Worm (Caenorhabditis elegans) whole organism, L4 larva: Measurements from ENCODE around the gene hpo-10.

Source experiments
- F26F4.8 ChIP-seq: fragments of 200-800 bp; sonication (Bioruptor generic); conservative IDR thresholded peaks from 2 replicates; pipeline ENCODE4 v1.3.6; 2022; ENCODE audit warnings: missing genetic modification characterization, missing compliant biosample characterization
- F49E8.2 ChIP-seq: sonication (generic microtip); optimal IDR thresholded peaks from 2 replicates; lab custom pipeline; 2016; ENCODE audit warnings: missing compliant biosample characterization, mild to moderate bottlenecking, missing genetic modification characterization, borderline replicate concordance
- Y5F2A.4 ChIP-seq: fragments of 200-800 bp; sonication (Bioruptor generic); optimal IDR thresholded peaks from 2 replicates; lab custom pipeline; 2018; ENCODE audit warnings: mild to moderate bottlenecking, missing genetic modification characterization, missing compliant biosample characterization
- ZK337.2 ChIP-seq: fragments of 200-800 bp; sonication (Bioruptor generic); IDR thresholded peaks from 2 replicates; pipeline ENCODE4 v1.3.6; 2022; ENCODE audit warnings: missing genetic modification reagents, missing genetic modification characterization, missing compliant biosample characterization
- aha-1 ChIP-seq: fragments of 150-350 bp; peaks from one replicate; lab custom pipeline; 2014; ENCODE audit warnings: missing biosample characterization, missing genetic modification characterization
- attf-4 ChIP-seq: sonication (generic microtip); optimal IDR thresholded peaks from 3 replicates; lab custom pipeline; 2017; ENCODE audit warnings: missing biosample characterization, missing genetic modification characterization
- ceh-20 ChIP-seq: fragments of 200-800 bp; sonication (Bioruptor generic); IDR thresholded peaks from 2 replicates; pipeline ENCODE4 v1.3.6; 2022; ENCODE audit warnings: missing genetic modification reagents, missing genetic modification characterization, missing compliant biosample characterization
- ceh-28 ChIP-seq: fragments of 150-350 bp; optimal IDR thresholded peaks from 2 replicates; lab custom pipeline; 2014; ENCODE audit warnings: missing biosample characterization, missing genetic modification reagents, missing genetic modification characterization
- ceh-32 ChIP-seq: sonication (generic microtip); optimal IDR thresholded peaks from 2 replicates; lab custom pipeline; 2016; ENCODE audit warnings: mild to moderate bottlenecking, missing genetic modification characterization, missing compliant biosample characterization; ENCODE audit not compliant: poor library complexity
- ceh-44 ChIP-seq: fragments of 200-800 bp; sonication (Bioruptor generic); IDR thresholded peaks from 2 replicates; pipeline ENCODE4 v1.3.6; 2022; ENCODE audit warnings: missing genetic modification reagents, missing genetic modification characterization, missing compliant biosample characterization
- ceh-62 ChIP-seq: sonication (generic microtip); optimal IDR thresholded peaks from 2 replicates; lab custom pipeline; 2017; ENCODE audit warnings: missing biosample characterization, missing genetic modification characterization
- cey-2 ChIP-seq: sonication (generic microtip); optimal IDR thresholded peaks from 3 replicates; lab custom pipeline; 2017; ENCODE audit warnings: missing genetic modification characterization, mild to moderate bottlenecking, missing compliant biosample characterization, antibody characterized with exemption, borderline replicate concordance; ENCODE audit not compliant: insufficient read depth
- dmd-8 ChIP-seq: fragments of 200-800 bp; sonication (Bioruptor generic); IDR thresholded peaks from 2 replicates; pipeline ENCODE4 v1.3.6; 2022; ENCODE audit warnings: missing genetic modification characterization, missing compliant biosample characterization
- duxl-1 ChIP-seq: sonication (generic microtip); optimal IDR thresholded peaks from 2 replicates; lab custom pipeline; 2016; ENCODE audit warnings: mild to moderate bottlenecking, missing genetic modification characterization, moderate library complexity, missing compliant biosample characterization; ENCODE audit not compliant: poor library complexity
- egl-43 ChIP-seq: fragments of 200-800 bp; sonication (Bioruptor generic); IDR thresholded peaks from 2 replicates; pipeline ENCODE4 v1.3.6; 2022; ENCODE audit warnings: missing genetic modification reagents, missing genetic modification characterization, missing compliant biosample characterization
- hif-1 ChIP-seq, 2 experiments: sonication (generic microtip); optimal IDR thresholded peaks; 2 replicates each; lab custom pipeline; 2016 to 2017; ENCODE audit warnings: missing compliant biosample characterization in 2 of 2, missing genetic modification characterization in 2 of 2, missing genetic modification reagents in 2 of 2, missing genotype in 2 of 2, mild to moderate bottlenecking in 1 of 2
- lim-7 ChIP-seq: fragments of 200-800 bp; sonication (Bioruptor generic); IDR thresholded peaks from 2 replicates; pipeline ENCODE4 v1.3.6; 2022; ENCODE audit warnings: missing genetic modification characterization, missing compliant biosample characterization
- lin-13 ChIP-seq: fragments of 150-350 bp; optimal IDR thresholded peaks from 2 replicates; lab custom pipeline; 2014; ENCODE audit warnings: missing biosample characterization, missing genetic modification reagents, missing genetic modification characterization
- lin-15B ChIP-seq: fragments of 150-350 bp; sonication (generic microtip); optimal IDR thresholded peaks from 3 replicates; lab custom pipeline; 2014; ENCODE audit warnings: missing biosample characterization, missing genetic modification characterization
- lin-29 ChIP-seq: fragments of 200-800 bp; sonication (Bioruptor generic); IDR thresholded peaks from 2 replicates; pipeline ENCODE4 v1.3.6; 2022; ENCODE audit warnings: missing genetic modification reagents, missing genetic modification characterization, missing compliant biosample characterization
- lin-38 ChIP-seq: fragments of 200-800 bp; sonication (Bioruptor generic); IDR thresholded peaks from 2 replicates; pipeline ENCODE4 v1.3.6; 2022; ENCODE audit warnings: missing genetic modification reagents, missing genetic modification characterization, missing compliant biosample characterization
- madf-5 ChIP-seq, 2 experiments: fragments of 200-800 bp; sonication (Bioruptor generic); IDR thresholded peaks; 2 replicates each; pipeline ENCODE4 v1.3.6; 2022; ENCODE audit warnings: missing compliant biosample characterization in 2 of 2, missing genetic modification characterization in 2 of 2
- nhr-10 ChIP-seq: fragments of 150-350 bp; optimal IDR thresholded peaks from 2 replicates; lab custom pipeline; 2014; ENCODE audit warnings: missing biosample characterization, missing genetic modification characterization
- nhr-102 ChIP-seq: sonication (generic microtip); optimal IDR thresholded peaks from 2 replicates; lab custom pipeline; 2016; ENCODE audit warnings: mild to moderate bottlenecking, missing genetic modification characterization, moderate library complexity, missing compliant biosample characterization
- nhr-11 ChIP-seq: fragments of 150-350 bp; optimal IDR thresholded peaks from 2 replicates; lab custom pipeline; 2014; ENCODE audit warnings: missing biosample characterization, missing genetic modification characterization
- nhr-25 ChIP-seq: sonication (generic microtip); optimal IDR thresholded peaks from 2 replicates; lab custom pipeline; 2017; ENCODE audit warnings: missing genetic modification characterization, mild to moderate bottlenecking, missing compliant biosample characterization, antibody characterized with exemption, moderate library complexity, borderline replicate concordance; ENCODE audit not compliant: insufficient read depth
- nhr-41 ChIP-seq: fragments of 200-800 bp; sonication (Bioruptor generic); IDR thresholded peaks from 2 replicates; pipeline ENCODE4 v1.3.6; 2022; ENCODE audit warnings: missing genetic modification reagents, missing genetic modification characterization, missing compliant biosample characterization
- nhr-76 ChIP-seq: fragments of 150-350 bp; optimal IDR thresholded peaks from 2 replicates; lab custom pipeline; 2014; ENCODE audit warnings: missing biosample characterization, missing genetic modification characterization
- nhr-77 ChIP-seq: fragments of 150-350 bp; optimal IDR thresholded peaks from 2 replicates; lab custom pipeline; 2014; ENCODE audit warnings: missing biosample characterization, missing genetic modification characterization
- rbr-2 ChIP-seq: sonication (generic microtip); optimal IDR thresholded peaks from 2 replicates; lab custom pipeline; 2016; ENCODE audit warnings: missing genotype, missing genetic modification characterization, missing compliant biosample characterization
- sdz-12 ChIP-seq: fragments of 200-800 bp; sonication (Bioruptor generic); optimal IDR thresholded peaks from 2 replicates; lab custom pipeline; 2018; ENCODE audit warnings: mild to moderate bottlenecking, missing genetic modification characterization, missing compliant biosample characterization
- set-16 ChIP-seq: fragments of 200-800 bp; sonication (Bioruptor generic); IDR thresholded peaks from 2 replicates; pipeline ENCODE4 v1.3.6; 2022; ENCODE audit warnings: missing genetic modification reagents, missing genetic modification characterization, missing compliant biosample characterization
- spr-1 ChIP-seq: sonication (generic microtip); optimal IDR thresholded peaks from 2 replicates; lab custom pipeline; 2016; ENCODE audit warnings: mild to moderate bottlenecking, missing genetic modification characterization, missing compliant biosample characterization
- tra-1 ChIP-seq: fragments of 200-800 bp; sonication (Bioruptor generic); IDR thresholded peaks from 2 replicates; pipeline ENCODE4 v1.3.6; 2022; ENCODE audit warnings: missing genetic modification reagents, missing genetic modification characterization, missing compliant biosample characterization
- unc-39 ChIP-seq: sonication (generic microtip); optimal IDR thresholded peaks from 2 replicates; lab custom pipeline; 2017; ENCODE audit warnings: missing biosample characterization, missing genetic modification characterization
- unc-62 ChIP-seq, 3 experiments: fragments of 150-350 bp in 1 of 3; sonication (generic microtip); optimal IDR thresholded peaks in 2 of 3; peaks in 1 of 3; 1 replicate in 1 of 3; 2 replicates in 2 of 3; lab custom pipeline; 2014 to 2017; ENCODE audit warnings: missing biosample characterization in 3 of 3, missing genetic modification characterization in 3 of 3, missing genetic modification reagents in 3 of 3, missing genotype in 1 of 3
- vab-7 ChIP-seq: fragments of 200-800 bp; sonication (Bioruptor generic); IDR thresholded peaks from 2 replicates; pipeline ENCODE4 v1.3.6; 2022; ENCODE audit warnings: missing genetic modification reagents, missing genetic modification characterization, missing compliant biosample characterization
- zfp-2 ChIP-seq: sonication (generic microtip); optimal IDR thresholded peaks from 2 replicates; lab custom pipeline; 2016; ENCODE audit warnings: mild to moderate bottlenecking, missing genetic modification characterization, missing compliant biosample characterization
- zip-11 ChIP-seq: fragments of 200-800 bp; sonication (Bioruptor generic); IDR thresholded peaks from 2 replicates; pipeline ENCODE4 v1.3.6; 2022; ENCODE audit warnings: missing genetic modification characterization, missing compliant biosample characterization
- zip-2 ChIP-seq: fragments of 150-350 bp; optimal IDR thresholded peaks from 2 replicates; lab custom pipeline; 2014; ENCODE audit warnings: missing biosample characterization, missing genetic modification characterization

Gene hpo-10

ce11 chrIII:5879291-5879968, at the start of gene hpo-10 (continued):
- TF ChIP-seq nhr-10 (tag; lab: Kevin White, UChicago) = no peak
- no peak for TF ChIP-seq sdz-12
- no peak for TF ChIP-seq lin-15B (tag; lab: Kevin White, UChicago)
- TF ChIP-seq nhr-76 (tag; lab: Kevin White, UChicago) = no peak
- TF ChIP-seq ceh-20 (GFP tag; lab: Robert Waterston, UW) = no peak
- TF ChIP-seq madf-5 (GFP tag; IDR thresholded peaks at IDR 0.05; lab: Robert Waterston, UW) = no peak
- TF ChIP-seq nhr-25 (tag; lab: Kevin White, UChicago) = no peak
- no peak for TF ChIP-seq zfp-2 (tag; lab: Kevin White, UChicago)
- TF ChIP-seq vab-7 (GFP tag; lab: Robert Waterston, UW) = no peak
- TF ChIP-seq ceh-28 (tag; lab: Kevin White, UChicago) = no peak
- no peak for TF ChIP-seq set-16
- TF ChIP-seq unc-39 = no peak
- TF ChIP-seq duxl-1 (tag; lab: Kevin White, UChicago) = no peak
- TF ChIP-seq ceh-62 (tag; lab: Kevin White, UChicago) = no peak
- TF ChIP-seq lin-29 (GFP tag; lab: Robert Waterston, UW) = no peak
- no peak for TF ChIP-seq ceh-32 (tag; lab: Kevin White, UChicago)
- no peak for TF ChIP-seq ceh-44 (GFP tag; lab: Robert Waterston, UW)
- no peak for TF ChIP-seq rbr-2 (tag; lab: Kevin White, UChicago)
- TF ChIP-seq Y5F2A.4 (GFP tag; lab: Kevin White, UChicago) = no peak
- no peak for TF ChIP-seq cey-2 (tag; lab: Kevin White, UChicago)
- no peak for TF ChIP-seq nhr-77 (tag; lab: Kevin White, UChicago)
- no peak for TF ChIP-seq nhr-102 (tag; lab: Kevin White, UChicago)

ce11 chrIII:5832442-5832841, 46.8 kb upstream of the hpo-10 start:
- TF ChIP-seq ZK337.2 (GFP tag; lab: Robert Waterston, UW) (no peak), zip-11 (GFP tag; lab: Robert Waterston, UW) (0 out of 2 replicates have a peak, but pooled peaks have one; percentile 30), lin-38 (GFP tag; lab: Robert Waterston, UW) (no peak), aha-1 (peak; percentile 85), dmd-8 (GFP tag; lab: Robert Waterston, UW) (0 out of 2 replicates have a peak, but pooled peaks have one; percentile 21), unc-62 (GFP tag; optimal IDR thresholded peaks at IDR 0.05 in 1 of 2; lab: Kevin White, UChicago) (peak in 1 of 2 experiments; percentile 79), unc-62 (tag; optimal IDR thresholded peaks at IDR 0.05; lab: Kevin White, UChicago) (no peak), egl-43 (GFP tag; lab: Robert Waterston, UW) (peak; percentile 52; the same call in 1 of the 2 replicates), zip-2 (tag; lab: Kevin White, UChicago) (no peak), set-16 (peak; percentile 71)

ce11 chrIII:5833376-5833775, 45.9 kb upstream of the hpo-10 start, which contains the start of the genes R12B2.13 and mdt-15:
Gene R12B2.13, minus strand, starts transcription at chrIII:5833476.
Gene mdt-15, minus strand, starts transcription at chrIII:5833751.
- no peak for TF ChIP-seq spr-1 (tag; lab: Kevin White, UChicago)
- no peak for TF ChIP-seq F26F4.8 (GFP tag; lab: Robert Waterston, UW)
- no peak for TF ChIP-seq dmd-8 (GFP tag; lab: Robert Waterston, UW)

- TF ChIP-seq zfp-2 (tag; lab: Kevin White, UChicago) (no peak), dmd-8 (GFP tag; lab: Robert Waterston, UW) (no peak), F49E8.2 (no peak), hif-1 (tag; optimal IDR thresholded peaks at IDR 0.05; lab: Kevin White, UChicago) (no peak), attf-4 (tag; lab: Kevin White, UChicago) (no peak), nhr-10 (tag; lab: Kevin White, UChicago) (no peak), sdz-12 (no peak), lin-29 (GFP tag; lab: Robert Waterston, UW) (no peak), nhr-41 (GFP tag; lab: Robert Waterston, UW) (no peak), tra-1 (GFP tag; lab: Robert Waterston, UW) (no peak), F26F4.8 (GFP tag; lab: Robert Waterston, UW) (no peak), ZK337.2 (GFP tag; lab: Robert Waterston, UW) (no peak), nhr-11 (tag; lab: Kevin White, UChicago) (no peak), lim-7 (no peak), lin-13 (GFP tag; lab: Kevin White, UChicago) (no peak)
Observed at ce11 chrIII:5834053-5834452, 45.2 kb upstream of the hpo-10 start, which contains the start of gene R12B2.6. Gene R12B2.6, minus strand, starts transcription at chrIII:5834153.
